Fruit fly (Drosophila melanogaster) Kc167 (cell line): ENCODE data around the gene CG18789.

Experiments used
- Myc ChIP-seq: fragments of >200 bp; optimal IDR thresholded peaks from 2 replicates; lab custom pipeline; 2017; ENCODE audit warnings: missing external identifiers
- Sin3A ChIP-seq: fragments of >200 bp; optimal IDR thresholded peaks from 2 replicates; lab custom pipeline; 2018; ENCODE audit warnings: missing external identifiers
- h ChIP-seq: fragments of >200 bp; optimal IDR thresholded peaks from 3 replicates; lab custom pipeline; 2018; ENCODE audit warnings: missing external identifiers
- ttk ChIP-seq: sonication (Bioruptor generic); optimal IDR thresholded peaks from 2 replicates; lab custom pipeline; 2017; ENCODE audit warnings: missing external identifiers

DNA sequence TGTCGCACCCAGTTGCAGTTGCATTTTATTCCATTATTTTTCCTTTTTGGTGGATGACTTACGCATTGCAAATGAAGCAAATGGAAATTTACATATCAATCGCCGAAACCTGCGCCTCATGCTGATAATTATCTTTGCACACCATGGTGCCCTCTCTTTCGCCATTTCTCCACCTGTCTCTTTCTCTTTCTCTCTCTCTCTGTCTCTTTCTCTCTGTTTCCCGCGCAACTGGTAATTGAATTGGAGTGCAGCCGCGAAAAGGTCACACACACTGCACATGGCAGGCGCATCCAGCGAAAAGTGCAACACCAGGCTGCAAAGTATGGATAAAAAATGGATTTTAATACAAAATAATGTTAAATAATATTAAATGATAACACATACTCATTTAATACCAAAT is 17.5 kb downstream of the CG18789 start:
- TF ChIP-seq ttk (lab: Kevin White, UChicago) (no peak), Myc (lab: Kevin White, UChicago) (no peak), h (no peak), Sin3A (no peak)
